Fruit fly (Drosophila melanogaster) whole organism, embryonic: ENCODE data around the gene SNRPG.

ENCODE experiments used
- ATbp ChIP-seq: fragments of 200-800 bp; sonication (Bioruptor generic); optimal IDR thresholded peaks from 2 replicates; lab custom pipeline; 2017; ENCODE audit warnings: missing biosample characterization, mild to moderate bottlenecking, missing genetic modification characterization, missing genetic modification reagents
- Atf-2 ChIP-seq: fragments of 200-800 bp; sonication (Bioruptor generic); optimal IDR thresholded peaks from 2 replicates; lab custom pipeline; 2016; ENCODE audit warnings: missing biosample characterization, missing genetic modification characterization
- CG11504 ChIP-seq: fragments of 200-800 bp; sonication (Bioruptor generic); optimal IDR thresholded peaks from 3 replicates; lab custom pipeline; 2019; ENCODE audit warnings: missing biosample characterization, mild to moderate bottlenecking, missing genetic modification characterization, moderate library complexity
- CG11696 ChIP-seq: fragments of 200-800 bp; sonication (Bioruptor generic); IDR thresholded peaks from 2 replicates; pipeline ENCODE4 v1.3.6; 2022; ENCODE audit warnings: missing biosample characterization, missing genetic modification characterization
- CG13296 ChIP-seq: fragments of 200-800 bp; sonication (Bioruptor generic); optimal IDR thresholded peaks from 3 replicates; lab custom pipeline; 2018; ENCODE audit warnings: missing biosample characterization, mild to moderate bottlenecking, missing genetic modification characterization
- CG13775 ChIP-seq: fragments of 200-800 bp; sonication (Bioruptor generic); optimal IDR thresholded peaks from 3 replicates; lab custom pipeline; 2017; ENCODE audit warnings: missing biosample characterization, mild to moderate bottlenecking, missing genetic modification characterization
- CG1602 ChIP-seq: fragments of 200-800 bp; sonication (Bioruptor generic); optimal IDR thresholded peaks from 3 replicates; lab custom pipeline; 2016; ENCODE audit warnings: missing biosample characterization, missing genetic modification characterization
- CG18262 ChIP-seq: fragments of 200-800 bp; optimal IDR thresholded peaks from 3 replicates; lab custom pipeline; 2019; ENCODE audit warnings: missing biosample characterization, mild to moderate bottlenecking, missing genetic modification characterization, moderate library complexity
- CG18599 ChIP-seq: fragments of 200-800 bp; sonication (Bioruptor generic); optimal IDR thresholded peaks from 3 replicates; lab custom pipeline; 2017; ENCODE audit warnings: missing biosample characterization, missing genetic modification characterization, mild to moderate bottlenecking, moderate library complexity, missing genetic modification reagents
- CG2120 ChIP-seq: fragments of 200-800 bp; sonication (Bioruptor generic); optimal IDR thresholded peaks from 3 replicates; lab custom pipeline; 2016; ENCODE audit warnings: missing biosample characterization, missing genetic modification characterization
- CG31365 ChIP-seq: fragments of 200-800 bp; sonication (Bioruptor generic); optimal IDR thresholded peaks from 2 replicates; lab custom pipeline; 2018; ENCODE audit warnings: missing biosample characterization, mild to moderate bottlenecking, missing genetic modification characterization
- CG31441 ChIP-seq: fragments of 200-800 bp; sonication (Bioruptor generic); IDR thresholded peaks from 2 replicates; pipeline ENCODE4 v1.3.6; 2022; ENCODE audit warnings: missing biosample characterization, missing genetic modification characterization
- CG3163 ChIP-seq: fragments of 200-800 bp; sonication (Bioruptor generic); optimal IDR thresholded peaks from 3 replicates; lab custom pipeline; 2016; ENCODE audit warnings: missing biosample characterization, missing genetic modification characterization
- CG34376 ChIP-seq: fragments of 200-800 bp; sonication (Bioruptor generic); optimal IDR thresholded peaks from 2 replicates; lab custom pipeline; 2018; ENCODE audit warnings: missing biosample characterization, mild to moderate bottlenecking, missing genetic modification characterization
- CG5953 ChIP-seq: fragments of 200-800 bp; sonication (Bioruptor generic); IDR thresholded peaks from 2 replicates; pipeline ENCODE4 v1.3.6; 2022; ENCODE audit warnings: missing biosample characterization, missing genetic modification characterization
- CG6272 ChIP-seq: fragments of 200-800 bp; sonication (Bioruptor generic); IDR thresholded peaks from 2 replicates; pipeline ENCODE4 v1.3.6; 2022; ENCODE audit warnings: missing biosample characterization, missing genetic modification characterization
- CG6813 ChIP-seq: fragments of 200-800 bp; sonication (Bioruptor generic); optimal IDR thresholded peaks from 2 replicates; lab custom pipeline; 2017; ENCODE audit warnings: missing biosample characterization, missing genetic modification characterization, mild to moderate bottlenecking, moderate library complexity, missing genetic modification reagents
- CG7928 ChIP-seq: fragments of 200-800 bp; sonication (Bioruptor generic); optimal IDR thresholded peaks from 2 replicates; lab custom pipeline; 2017; ENCODE audit warnings: missing biosample characterization, mild to moderate bottlenecking, missing genetic modification characterization
- CG7987 ChIP-seq: fragments of 200-800 bp; sonication (Bioruptor generic); optimal IDR thresholded peaks from 2 replicates; lab custom pipeline; 2018; ENCODE audit warnings: missing biosample characterization, mild to moderate bottlenecking, missing genetic modification characterization, moderate library complexity
- CG9215 ChIP-seq: fragments of 200-800 bp; sonication (Bioruptor generic); IDR thresholded peaks from 2 replicates; pipeline ENCODE4 v1.3.6; 2022; ENCODE audit warnings: missing biosample characterization, missing genetic modification characterization
- CG9876 ChIP-seq: fragments of 200-800 bp; sonication (Bioruptor generic); optimal IDR thresholded peaks from 2 replicates; lab custom pipeline; 2016; ENCODE audit warnings: missing biosample characterization, missing genetic modification characterization
- CrebB ChIP-seq: fragments of 200-800 bp; sonication (Bioruptor generic); optimal IDR thresholded peaks from 3 replicates; lab custom pipeline; 2018; ENCODE audit warnings: missing biosample characterization, mild to moderate bottlenecking, missing genetic modification characterization
- Ets65A ChIP-seq: fragments of 200-800 bp; sonication (Bioruptor generic); peaks from one replicate; lab custom pipeline; 2016; ENCODE audit warnings: missing biosample characterization, missing genetic modification characterization
- Hsf ChIP-seq: fragments of 200-800 bp; sonication (Bioruptor generic); optimal IDR thresholded peaks from 3 replicates; lab custom pipeline; 2016; ENCODE audit warnings: missing biosample characterization, missing genetic modification characterization
- Med ChIP-seq: fragments of 200-800 bp; sonication (Bioruptor generic); peaks from one replicate; lab custom pipeline; 2016; ENCODE audit warnings: missing biosample characterization, missing genetic modification characterization, mild to moderate bottlenecking, inconsistent platforms, moderate library complexity
- Nf-YB ChIP-seq: fragments of 200-800 bp; sonication (Bioruptor generic); optimal IDR thresholded peaks from 3 replicates; lab custom pipeline; 2019; ENCODE audit warnings: missing biosample characterization, mild to moderate bottlenecking, missing genetic modification characterization, moderate library complexity
- Nf-YC ChIP-seq: fragments of 200-800 bp; optimal IDR thresholded peaks from 3 replicates; lab custom pipeline; 2019; ENCODE audit warnings: missing biosample characterization, mild to moderate bottlenecking, missing genetic modification characterization, moderate library complexity
- Oli ChIP-seq: fragments of 200-800 bp; sonication (Bioruptor generic); optimal IDR thresholded peaks from 2 replicates; lab custom pipeline; 2018; ENCODE audit warnings: missing biosample characterization, mild to moderate bottlenecking, missing genetic modification characterization, moderate library complexity
- Opbp ChIP-seq: fragments of 200-800 bp; sonication (Bioruptor generic); IDR thresholded peaks from 3 replicates; pipeline ENCODE4 v1.3.6; 2022; ENCODE audit warnings: missing biosample characterization, missing genetic modification characterization; ENCODE audit not compliant: partially characterized antibody
- Sox102F ChIP-seq: fragments of 200-800 bp; sonication (Bioruptor generic); optimal IDR thresholded peaks from 2 replicates; lab custom pipeline; 2018; ENCODE audit warnings: missing biosample characterization, mild to moderate bottlenecking, missing genetic modification characterization, moderate library complexity
- Ssrp ChIP-seq: fragments of 200-800 bp; sonication (Bioruptor generic); optimal IDR thresholded peaks from 2 replicates; lab custom pipeline; 2018; ENCODE audit warnings: missing biosample characterization, mild to moderate bottlenecking, missing genetic modification characterization, moderate library complexity
- ara ChIP-seq: fragments of 200-800 bp; sonication (Bioruptor generic); IDR thresholded peaks from 2 replicates; pipeline ENCODE4 v1.3.6; 2022; ENCODE audit warnings: missing biosample characterization, missing genetic modification characterization
- az2 ChIP-seq: fragments of 200-800 bp; sonication (Bioruptor generic); optimal IDR thresholded peaks from 3 replicates; lab custom pipeline; 2016; ENCODE audit warnings: missing biosample characterization, missing genetic modification characterization
- caup ChIP-seq: fragments of 200-800 bp; sonication (Bioruptor generic); optimal IDR thresholded peaks from 3 replicates; lab custom pipeline; 2017; ENCODE audit warnings: missing biosample characterization, mild to moderate bottlenecking, missing genetic modification characterization, moderate library complexity; ENCODE audit not compliant: severe bottlenecking
- gem ChIP-seq: fragments of 200-800 bp; sonication (Bioruptor generic); optimal IDR thresholded peaks from 2 replicates; lab custom pipeline; 2019; ENCODE audit warnings: missing biosample characterization, mild to moderate bottlenecking, missing genetic modification characterization, moderate library complexity
- hbn ChIP-seq: fragments of 200-800 bp; sonication (Bioruptor generic); IDR thresholded peaks from 2 replicates; pipeline ENCODE4 v1.3.6; 2022; ENCODE audit warnings: missing biosample characterization, missing genetic modification characterization; ENCODE audit not compliant: partially characterized antibody
- her ChIP-seq: fragments of 200-800 bp; sonication (Bioruptor generic); optimal IDR thresholded peaks from 2 replicates; lab custom pipeline; 2016; ENCODE audit warnings: missing biosample characterization, missing genetic modification characterization
- insv ChIP-seq, 2 experiments: fragments of 200-800 bp; sonication (Bioruptor generic); optimal IDR thresholded peaks; 3 replicates each; lab custom pipeline; 2016 to 2018; ENCODE audit warnings: missing biosample characterization in 2 of 2, missing genetic modification characterization in 2 of 2
- kah ChIP-seq: fragments of 200-800 bp; sonication (Bioruptor generic); optimal IDR thresholded peaks from 2 replicates; lab custom pipeline; 2018; ENCODE audit warnings: missing biosample characterization, mild to moderate bottlenecking, missing genetic modification characterization
- lab ChIP-seq: fragments of 200-800 bp; sonication (Bioruptor generic); optimal IDR thresholded peaks from 3 replicates; lab custom pipeline; 2017; ENCODE audit warnings: missing biosample characterization, missing genetic modification characterization, mild to moderate bottlenecking, moderate library complexity, missing genetic modification reagents
- mirr ChIP-seq: fragments of 200-800 bp; sonication (Bioruptor generic); optimal IDR thresholded peaks from 3 replicates; lab custom pipeline; 2018; ENCODE audit warnings: missing biosample characterization, mild to moderate bottlenecking, missing genetic modification characterization
- nerfin-1 ChIP-seq: fragments of 200-800 bp; sonication (Bioruptor generic); optimal IDR thresholded peaks from 3 replicates; lab custom pipeline; 2019; ENCODE audit warnings: missing biosample characterization, mild to moderate bottlenecking, missing genetic modification characterization, moderate library complexity
- nerfin-2 ChIP-seq: fragments of 200-800 bp; sonication (Bioruptor generic); IDR thresholded peaks from 2 replicates; pipeline ENCODE4 v1.3.6; 2022; ENCODE audit warnings: missing biosample characterization, missing genetic modification characterization; ENCODE audit not compliant: partially characterized antibody
- nom ChIP-seq: fragments of 200-800 bp; sonication (Bioruptor generic); optimal IDR thresholded peaks from 2 replicates; lab custom pipeline; 2017; ENCODE audit warnings: missing biosample characterization, missing genetic modification characterization, mild to moderate bottlenecking, moderate library complexity, missing genetic modification reagents
- pros ChIP-seq: fragments of 200-800 bp; sonication (Bioruptor generic); optimal IDR thresholded peaks from 3 replicates; lab custom pipeline; 2019; ENCODE audit warnings: missing biosample characterization, mild to moderate bottlenecking, missing genetic modification characterization, moderate library complexity
- row ChIP-seq: fragments of 200-800 bp; sonication (Bioruptor generic); IDR thresholded peaks from 3 replicates; pipeline ENCODE4 v1.3.6; 2022; ENCODE audit warnings: missing biosample characterization, missing genetic modification characterization
- sr ChIP-seq: fragments of 200-800 bp; sonication (Bioruptor generic); IDR thresholded peaks from 3 replicates; pipeline ENCODE4 v1.3.6; 2022; ENCODE audit warnings: missing biosample characterization, missing genetic modification characterization
- tup ChIP-seq: fragments of 200-800 bp; sonication (Bioruptor generic); optimal IDR thresholded peaks from 2 replicates; lab custom pipeline; 2016; ENCODE audit warnings: missing biosample characterization, mild to moderate bottlenecking, missing genetic modification characterization, moderate library complexity
- vvl ChIP-seq: fragments of 200-800 bp; sonication (Bioruptor generic); IDR thresholded peaks from 2 replicates; pipeline ENCODE4 v1.3.6; 2022; ENCODE audit warnings: missing biosample characterization, missing genetic modification characterization

The SNRPG gene

dm6 chrX:16655724-16656235, 15.6 kb upstream of the SNRPG start (continued):
- TF ChIP-seq tup (GFP tag; lab: Kevin White, UChicago), result no peak
- no peak for TF ChIP-seq az2
- no peak for TF ChIP-seq ATbp (GFP tag; lab: Kevin White, UChicago)
- TF ChIP-seq Nf-YB (GFP tag; lab: Kevin White, UChicago), result peak; percentile 70
- TF ChIP-seq Hsf (GFP tag; lab: Kevin White, UChicago), result no peak
- no peak for TF ChIP-seq Oli (tag; lab: Kevin White, UChicago)
- peak; percentile 86 for TF ChIP-seq CG31365 (tag; lab: Kevin White, UChicago)
- TF ChIP-seq nerfin-2 (GFP tag; lab: Robert Waterston, UW), result no peak
- TF ChIP-seq hbn (GFP tag; lab: Robert Waterston, UW), result no peak
- TF ChIP-seq CG11696 (GFP tag; lab: Robert Waterston, UW), result no peak
- TF ChIP-seq Ets65A (GFP tag; lab: Kevin White, UChicago), result no peak
- TF ChIP-seq nom (GFP tag; lab: Kevin White, UChicago), result no peak
- no peak for TF ChIP-seq Opbp
- peak; percentile 52 for TF ChIP-seq pros
- TF ChIP-seq vvl (GFP tag; lab: Robert Waterston, UW), result peak; percentile 41; the same call in 1 of the 2 replicates
- TF ChIP-seq gem (tag; lab: Kevin White, UChicago), result no peak
- no peak for TF ChIP-seq CG6272 (GFP tag; lab: Robert Waterston, UW)
- no peak for TF ChIP-seq CG1602
- TF ChIP-seq CG13775 (GFP tag; lab: Kevin White, UChicago), result no peak
- peak; percentile 90 for TF ChIP-seq Med (GFP tag; lab: Kevin White, UChicago)
- TF ChIP-seq CG18599 (GFP tag; lab: Kevin White, UChicago), result peak; percentile 40
- TF ChIP-seq CG7987 (GFP tag; lab: Kevin White, UChicago), result peak; percentile 59
- TF ChIP-seq CG3163, result no peak
- peak; percentile 99 for TF ChIP-seq CG11504 (tag; lab: Kevin White, UChicago)
- TF ChIP-seq ara, result 0 out of 2 replicates have a peak, but pooled peaks have one; percentile 38
- TF ChIP-seq mirr (GFP tag; lab: Kevin White, UChicago), result peak; percentile 86
- no peak for TF ChIP-seq Ssrp (tag; lab: Kevin White, UChicago)
- no peak for TF ChIP-seq CG31441 (GFP tag; lab: Robert Waterston, UW)
- TF ChIP-seq CG7928 (GFP tag; lab: Kevin White, UChicago), result no peak
- peak; percentile 73 for TF ChIP-seq Nf-YC (tag; lab: Kevin White, UChicago)
- peak; percentile 98 to 99 for TF ChIP-seq insv (GFP tag; optimal IDR thresholded peaks at IDR 0.05; lab: Kevin White, UChicago)
- TF ChIP-seq sr (GFP tag; lab: Robert Waterston, UW), result no peak
- TF ChIP-seq CG9876, result no peak
- no peak for TF ChIP-seq CG9215 (GFP tag; lab: Robert Waterston, UW)
- peak; percentile 49 for TF ChIP-seq CrebB
- peak; percentile 23 for TF ChIP-seq CG2120 (GFP tag; lab: Kevin White, UChicago)
- TF ChIP-seq her (GFP tag; lab: Kevin White, UChicago), result peak; percentile 29
- TF ChIP-seq row (GFP tag; lab: Robert Waterston, UW), result 0 out of 3 replicates have a peak, but pooled peaks have one; percentile 19
- TF ChIP-seq CG34376 (GFP tag; lab: Kevin White, UChicago), result peak; percentile 83
- TF ChIP-seq CG5953 (GFP tag; lab: Robert Waterston, UW), result no peak
- TF ChIP-seq kah, result peak; percentile 63
- peak; percentile 64 for TF ChIP-seq caup (GFP tag; lab: Kevin White, UChicago)
- peak; percentile 11 for TF ChIP-seq CG18262
- TF ChIP-seq Atf-2 (GFP tag; lab: Kevin White, UChicago), result no peak
- peak; percentile 5 for TF ChIP-seq nerfin-1 (tag; lab: Kevin White, UChicago)
- TF ChIP-seq CG13296 (GFP tag; lab: Kevin White, UChicago), result peak; percentile 45
- peak; percentile 59 for TF ChIP-seq lab (GFP tag; lab: Kevin White, UChicago)
- no peak for TF ChIP-seq Sox102F (GFP tag; lab: Kevin White, UChicago)
- TF ChIP-seq CG6813 (GFP tag; lab: Kevin White, UChicago), result peak; percentile 24
